Worm (Caenorhabditis elegans) whole organism, L4 larva: ENCODE measurements around the gene tnc-2.

Source experiments
- F26F4.8 ChIP-seq: fragments of 200-800 bp; sonication (Bioruptor generic); conservative IDR thresholded peaks from 2 replicates; pipeline ENCODE4 v1.3.6; 2022; ENCODE audit warnings: missing genetic modification characterization, missing compliant biosample characterization
- T26A8.4 ChIP-seq: fragments of 200-800 bp; sonication (Bioruptor generic); IDR thresholded peaks from 2 replicates; pipeline ENCODE4 v1.3.6; 2022; ENCODE audit warnings: missing genetic modification characterization, missing compliant biosample characterization
- aha-1 ChIP-seq: fragments of 150-350 bp; peaks from one replicate; lab custom pipeline; 2014; ENCODE audit warnings: missing biosample characterization, missing genetic modification characterization
- ama-1 ChIP-seq: fragments of 150-350 bp; optimal IDR thresholded peaks from 2 replicates; lab custom pipeline; 2014; ENCODE audit warnings: inconsistent platforms, mixed read lengths
- arid-1 ChIP-seq: fragments of 200-800 bp; sonication (Bioruptor generic); conservative IDR thresholded peaks from 2 replicates; pipeline ENCODE4 v1.3.6; 2022; ENCODE audit warnings: missing genetic modification reagents, missing genetic modification characterization, missing compliant biosample characterization
- attf-4 ChIP-seq: sonication (generic microtip); optimal IDR thresholded peaks from 3 replicates; lab custom pipeline; 2017; ENCODE audit warnings: missing biosample characterization, missing genetic modification characterization
- ceh-32 ChIP-seq: sonication (generic microtip); optimal IDR thresholded peaks from 2 replicates; lab custom pipeline; 2016; ENCODE audit warnings: mild to moderate bottlenecking, missing genetic modification characterization, missing compliant biosample characterization; ENCODE audit not compliant: poor library complexity
- ceh-62 ChIP-seq: sonication (generic microtip); optimal IDR thresholded peaks from 2 replicates; lab custom pipeline; 2017; ENCODE audit warnings: missing biosample characterization, missing genetic modification characterization
- cey-2 ChIP-seq: sonication (generic microtip); optimal IDR thresholded peaks from 3 replicates; lab custom pipeline; 2017; ENCODE audit warnings: missing genetic modification characterization, mild to moderate bottlenecking, missing compliant biosample characterization, antibody characterized with exemption, borderline replicate concordance; ENCODE audit not compliant: insufficient read depth
- dmd-6 ChIP-seq: fragments of 200-800 bp; sonication (Bioruptor generic); IDR thresholded peaks from 2 replicates; pipeline ENCODE4 v1.3.6; 2022; ENCODE audit warnings: missing genetic modification reagents, missing genetic modification characterization, missing compliant biosample characterization
- dmd-9 ChIP-seq: fragments of 200-800 bp; sonication (Bioruptor generic); IDR thresholded peaks from 2 replicates; pipeline ENCODE4 v1.3.6; 2022; ENCODE audit warnings: missing genetic modification reagents, missing genetic modification characterization, missing compliant biosample characterization
- dpl-1 ChIP-seq: fragments of 150-350 bp; optimal IDR thresholded peaks from 2 replicates; lab custom pipeline; 2014; ENCODE audit warnings: missing biosample characterization, missing genetic modification reagents, missing genetic modification characterization
- dve-1 ChIP-seq: sonication (generic microtip); optimal IDR thresholded peaks from 2 replicates; lab custom pipeline; 2017; ENCODE audit warnings: antibody characterized with exemption, mild to moderate bottlenecking, missing genetic modification characterization, missing compliant biosample characterization; ENCODE audit not compliant: insufficient read depth
- egl-27 ChIP-seq: sonication (generic microtip); optimal IDR thresholded peaks from 3 replicates; lab custom pipeline; 2017; ENCODE audit warnings: missing biosample characterization, missing genetic modification reagents, missing genetic modification characterization
- egl-43 ChIP-seq: fragments of 200-800 bp; sonication (Bioruptor generic); IDR thresholded peaks from 2 replicates; pipeline ENCODE4 v1.3.6; 2022; ENCODE audit warnings: missing genetic modification reagents, missing genetic modification characterization, missing compliant biosample characterization
- fkh-10 ChIP-seq: fragments of 150-350 bp; optimal IDR thresholded peaks from 2 replicates; lab custom pipeline; 2014; ENCODE audit warnings: missing biosample characterization, missing genetic modification reagents, missing genetic modification characterization
- hlh-11 ChIP-seq: fragments of 200-800 bp; sonication (Bioruptor generic); optimal IDR thresholded peaks from 2 replicates; lab custom pipeline; 2018; ENCODE audit warnings: mild to moderate bottlenecking, missing genetic modification characterization, missing compliant biosample characterization
- hlh-30 ChIP-seq: sonication (generic microtip); optimal IDR thresholded peaks from 2 replicates; lab custom pipeline; 2017; ENCODE audit warnings: antibody characterized with exemption, mild to moderate bottlenecking, missing genetic modification characterization, missing compliant biosample characterization; ENCODE audit not compliant: insufficient read depth
- hmg-1.1 ChIP-seq: fragments of 200-800 bp; sonication (Bioruptor generic); IDR thresholded peaks from 2 replicates; pipeline ENCODE4 v1.3.6; 2022; ENCODE audit warnings: missing genetic modification reagents, missing genetic modification characterization, missing compliant biosample characterization
- lin-1 ChIP-seq: fragments of 200-800 bp; sonication (Bioruptor generic); IDR thresholded peaks from 2 replicates; pipeline ENCODE4 v1.3.6; 2022; ENCODE audit warnings: missing genetic modification reagents, missing genetic modification characterization, missing compliant biosample characterization
- lin-13 ChIP-seq: fragments of 150-350 bp; optimal IDR thresholded peaks from 2 replicates; lab custom pipeline; 2014; ENCODE audit warnings: missing biosample characterization, missing genetic modification reagents, missing genetic modification characterization
- lin-15B ChIP-seq: fragments of 150-350 bp; sonication (generic microtip); optimal IDR thresholded peaks from 3 replicates; lab custom pipeline; 2014; ENCODE audit warnings: missing biosample characterization, missing genetic modification characterization
- lin-29 ChIP-seq: fragments of 200-800 bp; sonication (Bioruptor generic); IDR thresholded peaks from 2 replicates; pipeline ENCODE4 v1.3.6; 2022; ENCODE audit warnings: missing genetic modification reagents, missing genetic modification characterization, missing compliant biosample characterization
- lir-3 ChIP-seq: sonication (generic microtip); optimal IDR thresholded peaks from 2 replicates; lab custom pipeline; 2016; ENCODE audit warnings: mild to moderate bottlenecking, missing genetic modification characterization, missing compliant biosample characterization
- lsy-2 ChIP-seq, 2 experiments: fragments of 150-350 bp in 1 of 2; sonication (generic microtip) in 1 of 2; optimal IDR thresholded peaks; 2 replicates each; lab custom pipeline; 2014 to 2017; ENCODE audit warnings: missing biosample characterization in 2 of 2, missing genetic modification characterization in 2 of 2
- mdl-1 ChIP-seq, 2 experiments: fragments of 150-350 bp in 1 of 2; sonication (generic microtip) in 1 of 2; optimal IDR thresholded peaks; 2 replicates each; lab custom pipeline; 2014 to 2017; ENCODE audit warnings: missing biosample characterization in 2 of 2, missing genetic modification characterization in 2 of 2
- mdt-29 ChIP-seq: fragments of 200-800 bp; sonication (Bioruptor generic); IDR thresholded peaks from 2 replicates; pipeline ENCODE4 v1.3.6; 2022; ENCODE audit warnings: missing genetic modification reagents, missing genetic modification characterization, missing compliant biosample characterization
- mxl-3 ChIP-seq: fragments of 200-800 bp; sonication (Bioruptor generic); optimal IDR thresholded peaks from 2 replicates; lab custom pipeline; 2018; ENCODE audit warnings: mild to moderate bottlenecking, missing genetic modification characterization, missing compliant biosample characterization
- nhr-25 ChIP-seq: sonication (generic microtip); optimal IDR thresholded peaks from 2 replicates; lab custom pipeline; 2017; ENCODE audit warnings: missing genetic modification characterization, mild to moderate bottlenecking, missing compliant biosample characterization, antibody characterized with exemption, moderate library complexity, borderline replicate concordance; ENCODE audit not compliant: insufficient read depth
- nhr-28 ChIP-seq: fragments of 150-350 bp; optimal IDR thresholded peaks from 2 replicates; lab custom pipeline; 2014; ENCODE audit warnings: missing biosample characterization, missing genetic modification characterization
- nhr-41 ChIP-seq: fragments of 200-800 bp; sonication (Bioruptor generic); IDR thresholded peaks from 2 replicates; pipeline ENCODE4 v1.3.6; 2022; ENCODE audit warnings: missing genetic modification reagents, missing genetic modification characterization, missing compliant biosample characterization
- nhr-48 ChIP-seq: sonication (generic microtip); optimal IDR thresholded peaks from 2 replicates; lab custom pipeline; 2016; ENCODE audit warnings: mild to moderate bottlenecking, missing genetic modification characterization, missing compliant biosample characterization
- nhr-6 ChIP-seq: fragments of 150-350 bp; optimal IDR thresholded peaks from 2 replicates; lab custom pipeline; 2014; ENCODE audit warnings: missing biosample characterization, missing genetic modification characterization
- pha-4 ChIP-seq, 2 experiments: fragments of 150-350 bp in 1 of 2; fragments of 200-800 bp in 1 of 2; sonication (Bioruptor generic) in 1 of 2; IDR thresholded peaks in 1 of 2; optimal IDR thresholded peaks in 1 of 2; 2 replicates each; pipeline versions ENCODE4 v1.3.6 to Lab custom; 2014 to 2022; ENCODE audit warnings: missing genetic modification characterization in 2 of 2, missing genetic modification reagents in 2 of 2, missing biosample characterization in 1 of 2, missing compliant biosample characterization in 1 of 2
- php-3 ChIP-seq: fragments of 200-800 bp; sonication (Bioruptor generic); IDR thresholded peaks from 2 replicates; pipeline ENCODE4 v1.3.6; 2022; ENCODE audit warnings: missing genetic modification reagents, missing genetic modification characterization, missing compliant biosample characterization
- pqm-1 ChIP-seq: sonication (generic microtip); optimal IDR thresholded peaks from 2 replicates; lab custom pipeline; 2017; ENCODE audit warnings: missing biosample characterization, missing genetic modification characterization
- rbr-2 ChIP-seq: sonication (generic microtip); optimal IDR thresholded peaks from 2 replicates; lab custom pipeline; 2016; ENCODE audit warnings: missing genotype, missing genetic modification characterization, missing compliant biosample characterization
- skn-1 ChIP-seq: fragments of 150-350 bp; optimal IDR thresholded peaks from 2 replicates; lab custom pipeline; 2014; ENCODE audit warnings: missing biosample characterization, missing genetic modification characterization
- snpc-4 ChIP-seq: fragments of 150-350 bp; optimal IDR thresholded peaks from 2 replicates; lab custom pipeline; 2014; ENCODE audit warnings: missing biosample characterization, missing genetic modification characterization
- spr-1 ChIP-seq: sonication (generic microtip); optimal IDR thresholded peaks from 2 replicates; lab custom pipeline; 2016; ENCODE audit warnings: mild to moderate bottlenecking, missing genetic modification characterization, missing compliant biosample characterization
- spr-3 ChIP-seq: fragments of 200-800 bp; sonication (Bioruptor generic); optimal IDR thresholded peaks from 2 replicates; lab custom pipeline; 2018; ENCODE audit warnings: mild to moderate bottlenecking, missing genetic modification characterization, missing compliant biosample characterization
- unc-130 ChIP-seq: sonication (generic microtip); optimal IDR thresholded peaks from 2 replicates; lab custom pipeline; 2016; ENCODE audit warnings: missing genetic modification reagents, missing genetic modification characterization, missing compliant biosample characterization
- unc-62 ChIP-seq, 3 experiments: fragments of 150-350 bp in 1 of 3; sonication (generic microtip); optimal IDR thresholded peaks in 2 of 3; peaks in 1 of 3; 1 replicate in 1 of 3; 2 replicates in 2 of 3; lab custom pipeline; 2014 to 2017; ENCODE audit warnings: missing biosample characterization in 3 of 3, missing genetic modification characterization in 3 of 3, missing genetic modification reagents in 3 of 3, missing genotype in 1 of 3
- zfp-2 ChIP-seq: sonication (generic microtip); optimal IDR thresholded peaks from 2 replicates; lab custom pipeline; 2016; ENCODE audit warnings: mild to moderate bottlenecking, missing genetic modification characterization, missing compliant biosample characterization
- zfp-3 ChIP-seq: fragments of 200-800 bp; sonication (Bioruptor generic); conservative IDR thresholded peaks from 2 replicates; pipeline ENCODE4 v1.3.6; 2022; ENCODE audit warnings: missing genetic modification reagents, missing genetic modification characterization, missing compliant biosample characterization

tnc-2 gene

DNA sequence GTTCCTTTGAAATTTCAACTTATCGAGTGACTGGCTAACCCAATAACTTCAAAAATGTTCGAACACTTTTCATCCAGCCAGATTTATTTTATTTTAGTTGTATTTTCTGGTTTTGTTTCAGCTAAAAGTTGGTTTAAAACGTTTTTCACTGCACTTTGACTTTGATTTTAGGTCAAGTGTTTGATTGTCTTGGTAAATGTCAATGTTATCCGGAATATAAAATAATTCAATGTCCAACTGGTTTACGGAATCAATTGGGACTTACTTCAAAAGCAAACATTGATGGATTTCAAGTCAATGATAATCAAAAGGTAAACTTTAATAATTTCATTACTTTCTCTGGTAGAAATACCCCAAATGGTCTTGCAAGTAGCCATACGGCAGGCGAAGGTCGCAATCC lies 17.2 kb downstream of the tnc-2 start:
- TF ChIP-seq lin-1 (GFP tag; lab: Robert Waterston, UW) (no peak), zfp-3 (GFP tag; lab: Robert Waterston, UW) (no peak), unc-62 (GFP tag; optimal IDR thresholded peaks at IDR 0.05 in 1 of 2; lab: Kevin White, UChicago) (peak in 1 of 2 experiments; percentile 91), unc-62 (tag; optimal IDR thresholded peaks at IDR 0.05; lab: Kevin White, UChicago) (no peak), pha-4 (GFP tag; IDR thresholded peaks at IDR 0.05; lab: Robert Waterston, UW) (no peak), pha-4 (tag; optimal IDR thresholded peaks at IDR 0.05; lab: Kevin White, UChicago) (no peak), spr-3 (GFP tag; lab: Kevin White, UChicago) (no peak), mxl-3 (GFP tag; lab: Kevin White, UChicago) (no peak), lir-3 (tag; lab: Kevin White, UChicago) (no peak)

- TF ChIP-seq dpl-1 (GFP tag; lab: Kevin White, UChicago) (no peak), ceh-62 (tag; lab: Kevin White, UChicago) (no peak), lsy-2 (tag; optimal IDR thresholded peaks at IDR 0.05; lab: Kevin White, UChicago) (no peak), aha-1 (peak; percentile 65), rbr-2 (tag; lab: Kevin White, UChicago) (no peak), lin-13 (no peak), unc-130 (GFP tag; lab: Kevin White, UChicago) (no peak), dmd-6 (GFP tag; lab: Robert Waterston, UW) (peak; percentile 61), pqm-1 (peak; percentile 91), cey-2 (tag; lab: Kevin White, UChicago) (no peak), zfp-2 (tag; lab: Kevin White, UChicago) (no peak), hlh-11 (tag; lab: Kevin White, UChicago) (peak; percentile 44), unc-62 (GFP tag; optimal IDR thresholded peaks at IDR 0.05 in 1 of 2; lab: Kevin White, UChicago) (peak in 1 of 2 experiments; percentile 66), unc-62 (tag; optimal IDR thresholded peaks at IDR 0.05; lab: Kevin White, UChicago) (no peak), nhr-48 (tag; lab: Kevin White, UChicago) (no peak), egl-27 (tag; lab: Kevin White, UChicago) (no peak), nhr-28 (tag; lab: Kevin White, UChicago) (peak; percentile 76), hmg-1.1 (GFP tag; lab: Robert Waterston, UW) (no peak), T26A8.4 (GFP tag; lab: Robert Waterston, UW) (no peak), egl-43 (GFP tag; lab: Robert Waterston, UW) (no peak), php-3 (GFP tag; lab: Robert Waterston, UW) (peak; percentile 71), dmd-9 (GFP tag; lab: Robert Waterston, UW) (no peak), skn-1 (no peak)
These were observed 19.0 kb downstream of the tnc-2 start for ce11 chrII:10485640-10486039.

- no peak for TF ChIP-seq php-3 (GFP tag; lab: Robert Waterston, UW)
- no peak for TF ChIP-seq arid-1 (GFP tag; lab: Robert Waterston, UW)
- TF ChIP-seq ceh-32: no peak
These were observed 20.1 kb downstream of the tnc-2 start, which contains the start of gene ZK666.15 for ce11 chrII:10486738-10487137. TSS of gene ZK666.15 (plus strand) at chrII:10487038.

ce11 chrII:10490329-10490728 lies 23.7 kb downstream of the tnc-2 start, which contains the start of gene clec-61:
TSS of gene clec-61 (minus strand) at chrII:10490537.
- TF ChIP-seq hlh-30 (tag; lab: Kevin White, UChicago) (no peak), mdt-29 (GFP tag; lab: Robert Waterston, UW) (no peak), snpc-4 (tag; lab: Kevin White, UChicago) (no peak), fkh-10 (GFP tag; lab: Kevin White, UChicago) (no peak), lin-29 (GFP tag; lab: Robert Waterston, UW) (no peak), spr-1 (no peak), nhr-6 (tag; lab: Kevin White, UChicago) (no peak), F26F4.8 (GFP tag; lab: Robert Waterston, UW) (no peak), lin-15B (no peak), nhr-28 (tag; lab: Kevin White, UChicago) (peak; percentile 58), mdl-1 (tag; optimal IDR thresholded peaks at IDR 0.05; lab: Kevin White, UChicago) (no peak), zfp-2 (tag; lab: Kevin White, UChicago) (no peak), attf-4 (tag; lab: Kevin White, UChicago) (no peak), dve-1 (tag; lab: Kevin White, UChicago) (peak; percentile 18), ama-1 (lab: Kevin White, UChicago) (no peak), nhr-25 (no peak), nhr-41 (GFP tag; lab: Robert Waterston, UW) (no peak)
